Fruit fly (Drosophila melanogaster) whole organism, embryonic: ENCODE measurements around the gene Ada1-2.

ENCODE experiments used
- Atf6 ChIP-seq: fragments of 200-800 bp; sonication (Bioruptor generic); IDR thresholded peaks from 2 replicates; pipeline ENCODE4 v1.3.6; 2022; ENCODE audit warnings: missing biosample characterization, missing genetic modification characterization
- BEAF-32 ChIP-seq: fragments of 200-800 bp; sonication (Bioruptor generic); optimal IDR thresholded peaks from 3 replicates; lab custom pipeline; 2017; ENCODE audit warnings: missing biosample characterization, missing genetic modification characterization, mild to moderate bottlenecking, moderate library complexity, missing genetic modification reagents
- BtbVII ChIP-seq: fragments of 200-800 bp; sonication (Bioruptor generic); optimal IDR thresholded peaks from 3 replicates; lab custom pipeline; 2017; ENCODE audit warnings: missing biosample characterization, mild to moderate bottlenecking, missing genetic modification characterization
- CG10147 ChIP-seq: fragments of 200-800 bp; sonication (Bioruptor generic); optimal IDR thresholded peaks from 2 replicates; lab custom pipeline; 2019; ENCODE audit warnings: missing biosample characterization, mild to moderate bottlenecking, missing genetic modification characterization, moderate library complexity
- CG10209 ChIP-seq: fragments of 200-800 bp; sonication (Bioruptor generic); optimal IDR thresholded peaks from 3 replicates; lab custom pipeline; 2017; ENCODE audit warnings: missing biosample characterization, mild to moderate bottlenecking, missing genetic modification characterization, missing genetic modification reagents
- CG10654 ChIP-seq: fragments of 200-800 bp; sonication (Bioruptor generic); optimal IDR thresholded peaks from 2 replicates; lab custom pipeline; 2016; ENCODE audit warnings: missing biosample characterization, missing genetic modification characterization
- CG11723 ChIP-seq: fragments of 200-800 bp; sonication (Bioruptor generic); optimal IDR thresholded peaks from 2 replicates; lab custom pipeline; 2017; ENCODE audit warnings: missing biosample characterization, mild to moderate bottlenecking, missing genetic modification characterization
- CG13123 ChIP-seq: fragments of 200-800 bp; sonication (Bioruptor generic); optimal IDR thresholded peaks from 2 replicates; lab custom pipeline; 2016; ENCODE audit warnings: missing biosample characterization, missing genetic modification characterization
- CG13894 ChIP-seq: fragments of 200-800 bp; sonication (Bioruptor generic); optimal IDR thresholded peaks from 3 replicates; lab custom pipeline; 2018; ENCODE audit warnings: missing biosample characterization, mild to moderate bottlenecking, missing genetic modification characterization, moderate library complexity
- CG1529 ChIP-seq: fragments of 200-800 bp; sonication (Bioruptor generic); optimal IDR thresholded peaks from 3 replicates; lab custom pipeline; 2018; ENCODE audit warnings: missing biosample characterization, missing genetic modification characterization
- CG15479 ChIP-seq: fragments of 200-800 bp; sonication (Bioruptor generic); optimal IDR thresholded peaks from 3 replicates; lab custom pipeline; 2019; ENCODE audit warnings: missing biosample characterization, mild to moderate bottlenecking, missing genetic modification characterization, moderate library complexity
- CG2712 ChIP-seq: fragments of 200-800 bp; optimal IDR thresholded peaks from 3 replicates; lab custom pipeline; 2019; ENCODE audit warnings: missing biosample characterization, mild to moderate bottlenecking, missing genetic modification characterization, moderate library complexity
- CG2889 ChIP-seq: fragments of 200-800 bp; sonication (Bioruptor generic); IDR thresholded peaks from 3 replicates; pipeline ENCODE4 v1.3.6; 2022; ENCODE audit warnings: missing biosample characterization, missing genetic modification characterization
- CG31441 ChIP-seq: fragments of 200-800 bp; sonication (Bioruptor generic); IDR thresholded peaks from 2 replicates; pipeline ENCODE4 v1.3.6; 2022; ENCODE audit warnings: missing biosample characterization, missing genetic modification characterization
- CG4282 ChIP-seq: fragments of 200-800 bp; sonication (Bioruptor generic); optimal IDR thresholded peaks from 2 replicates; lab custom pipeline; 2016; ENCODE audit warnings: missing biosample characterization, missing genetic modification characterization
- CG6765 ChIP-seq: fragments of 200-800 bp; sonication (Bioruptor generic); optimal IDR thresholded peaks from 3 replicates; lab custom pipeline; 2017; ENCODE audit warnings: missing biosample characterization, mild to moderate bottlenecking, missing genetic modification characterization
- CG7745 ChIP-seq: fragments of 200-800 bp; sonication (Bioruptor generic); optimal IDR thresholded peaks from 2 replicates; lab custom pipeline; 2018; ENCODE audit warnings: missing biosample characterization, mild to moderate bottlenecking, missing genetic modification characterization, moderate library complexity
- CG7786 ChIP-seq: fragments of 200-800 bp; sonication (Bioruptor generic); optimal IDR thresholded peaks from 2 replicates; lab custom pipeline; 2016; ENCODE audit warnings: missing biosample characterization, missing genetic modification characterization
- Camta ChIP-seq: fragments of 200-800 bp; sonication (Bioruptor generic); optimal IDR thresholded peaks from 2 replicates; lab custom pipeline; 2016; ENCODE audit warnings: missing biosample characterization, missing genetic modification characterization
- Dll ChIP-seq: fragments of 200-800 bp; sonication (Bioruptor generic); IDR thresholded peaks from 4 replicates; pipeline ENCODE4 v1.3.6; 2022; ENCODE audit warnings: missing biosample characterization, missing genetic modification characterization; ENCODE audit not compliant: partially characterized antibody
- Dp ChIP-seq: fragments of 200-800 bp; sonication (Bioruptor generic); optimal IDR thresholded peaks from 2 replicates; lab custom pipeline; 2018; ENCODE audit warnings: missing biosample characterization, mild to moderate bottlenecking, missing genetic modification characterization, moderate library complexity
- H15 ChIP-seq: fragments of 200-800 bp; sonication (Bioruptor generic); IDR thresholded peaks from 3 replicates; pipeline ENCODE4 v1.3.6; 2022; ENCODE audit warnings: missing biosample characterization, missing genetic modification characterization
- HLHmδ ChIP-seq: fragments of 200-800 bp; sonication (Bioruptor generic); optimal IDR thresholded peaks from 2 replicates; lab custom pipeline; 2018; ENCODE audit warnings: missing biosample characterization, mild to moderate bottlenecking, missing genetic modification characterization, moderate library complexity
- Med ChIP-seq: fragments of 200-800 bp; sonication (Bioruptor generic); peaks from one replicate; lab custom pipeline; 2016; ENCODE audit warnings: missing biosample characterization, missing genetic modification characterization, mild to moderate bottlenecking, inconsistent platforms, moderate library complexity
- NfI ChIP-seq: fragments of 200-800 bp; sonication (Bioruptor generic); optimal IDR thresholded peaks from 3 replicates; lab custom pipeline; 2018; ENCODE audit warnings: missing biosample characterization, mild to moderate bottlenecking, missing genetic modification characterization, moderate library complexity
- Pdp1 ChIP-seq, 2 experiments: fragments of 200-800 bp; sonication (Bioruptor generic); optimal IDR thresholded peaks; 3 replicates each; lab custom pipeline; 2016; ENCODE audit warnings: missing biosample characterization in 2 of 2, missing genetic modification characterization in 2 of 2, mild to moderate bottlenecking in 1 of 2, moderate library complexity in 1 of 2
- Poxn ChIP-seq: fragments of 200-800 bp; sonication (Bioruptor generic); IDR thresholded peaks from 2 replicates; pipeline ENCODE4 v1.3.6; 2022; ENCODE audit warnings: missing biosample characterization, missing genetic modification characterization
- Ssrp ChIP-seq: fragments of 200-800 bp; sonication (Bioruptor generic); optimal IDR thresholded peaks from 2 replicates; lab custom pipeline; 2018; ENCODE audit warnings: missing biosample characterization, mild to moderate bottlenecking, missing genetic modification characterization, moderate library complexity
- Stat92E ChIP-seq, 3 experiments: fragments of >200 bp in 2 of 3; fragments of 200-800 bp in 1 of 3; sonication (Bioruptor generic) in 1 of 3; optimal IDR thresholded peaks; 2 replicates each; lab custom pipeline; 2017 to 2019; ENCODE audit warnings: missing biosample characterization in 3 of 3, missing genetic modification characterization in 3 of 3, mild to moderate bottlenecking in 1 of 3, moderate library complexity in 1 of 3
- Taf1 ChIP-seq: fragments of 200-800 bp; sonication (Bioruptor generic); IDR thresholded peaks from 2 replicates; pipeline ENCODE4 v1.3.6; 2022; ENCODE audit warnings: missing biosample characterization, missing genetic modification characterization
- Usf ChIP-seq: fragments of 200-800 bp; sonication (Bioruptor generic); optimal IDR thresholded peaks from 2 replicates; lab custom pipeline; 2017; ENCODE audit warnings: missing genotype, missing biosample characterization, missing genetic modification characterization
- Xbp1 ChIP-seq: fragments of 200-800 bp; sonication (Bioruptor generic); optimal IDR thresholded peaks from 3 replicates; lab custom pipeline; 2016; ENCODE audit warnings: missing biosample characterization, mild to moderate bottlenecking, missing genetic modification characterization
- Xrp1 ChIP-seq: fragments of 200-800 bp; sonication (Bioruptor generic); IDR thresholded peaks from 2 replicates; pipeline ENCODE4 v1.3.6; 2022; ENCODE audit warnings: missing biosample characterization, missing genetic modification characterization
- YL-1 ChIP-seq: fragments of 200-800 bp; sonication (Bioruptor generic); optimal IDR thresholded peaks from 3 replicates; lab custom pipeline; 2017; ENCODE audit warnings: missing biosample characterization, mild to moderate bottlenecking, missing genetic modification characterization
- amos ChIP-seq: fragments of 200-800 bp; sonication (Bioruptor generic); IDR thresholded peaks from 2 replicates; pipeline ENCODE4 v1.3.6; 2022; ENCODE audit warnings: missing biosample characterization, missing genetic modification characterization; ENCODE audit not compliant: partially characterized antibody
- az2 ChIP-seq: fragments of 200-800 bp; sonication (Bioruptor generic); optimal IDR thresholded peaks from 3 replicates; lab custom pipeline; 2016; ENCODE audit warnings: missing biosample characterization, missing genetic modification characterization
- bcd ChIP-seq: fragments of 200-800 bp; sonication (Bioruptor generic); optimal IDR thresholded peaks from 2 replicates; lab custom pipeline; 2017; ENCODE audit warnings: missing biosample characterization, mild to moderate bottlenecking, missing genetic modification characterization
- corto ChIP-seq: fragments of 200-800 bp; sonication (Bioruptor generic); optimal IDR thresholded peaks from 2 replicates; lab custom pipeline; 2016; ENCODE audit warnings: missing biosample characterization, mild to moderate bottlenecking, missing genetic modification characterization, moderate library complexity
- da ChIP-seq: fragments of 200-800 bp; sonication (Bioruptor generic); optimal IDR thresholded peaks from 2 replicates; lab custom pipeline; 2016; ENCODE audit warnings: missing biosample characterization, missing genetic modification characterization
- ems ChIP-seq: fragments of 200-800 bp; sonication (Bioruptor generic); optimal IDR thresholded peaks from 3 replicates; lab custom pipeline; 2016; ENCODE audit warnings: missing biosample characterization, missing genetic modification characterization
- fd64A ChIP-seq: fragments of 200-800 bp; sonication (Bioruptor generic); optimal IDR thresholded peaks from 3 replicates; lab custom pipeline; 2018; ENCODE audit warnings: missing biosample characterization, mild to moderate bottlenecking, missing genetic modification characterization
- gem ChIP-seq: fragments of 200-800 bp; sonication (Bioruptor generic); optimal IDR thresholded peaks from 2 replicates; lab custom pipeline; 2019; ENCODE audit warnings: missing biosample characterization, mild to moderate bottlenecking, missing genetic modification characterization, moderate library complexity
- hkb ChIP-seq, 2 experiments: fragments of 200-800 bp in 1 of 2; fragments of >200 bp in 1 of 2; sonication (Bioruptor generic) in 1 of 2; IDR thresholded peaks in 1 of 2; optimal IDR thresholded peaks in 1 of 2; 2 replicates each; pipeline versions ENCODE4 v1.3.6 to Lab custom; 2017 to 2022; ENCODE audit warnings: missing biosample characterization in 1 of 2, missing genetic modification characterization in 1 of 2
- lbe ChIP-seq: fragments of 200-800 bp; sonication (Bioruptor generic); optimal IDR thresholded peaks from 2 replicates; lab custom pipeline; 2016; ENCODE audit warnings: missing biosample characterization, mild to moderate bottlenecking, missing genetic modification characterization
- p53 ChIP-seq: fragments of 200-800 bp; sonication (Bioruptor generic); optimal IDR thresholded peaks from 2 replicates; lab custom pipeline; 2016; ENCODE audit warnings: missing biosample characterization, missing genetic modification characterization
- run ChIP-seq: fragments of 200-800 bp; sonication (Bioruptor generic); optimal IDR thresholded peaks from 3 replicates; lab custom pipeline; 2018; ENCODE audit warnings: missing biosample characterization, mild to moderate bottlenecking, missing genetic modification characterization
- sima ChIP-seq: fragments of 200-800 bp; sonication (Bioruptor generic); optimal IDR thresholded peaks from 2 replicates; lab custom pipeline; 2016; ENCODE audit warnings: missing biosample characterization, missing genetic modification characterization
- ttk ChIP-seq: fragments of 200-800 bp; sonication (Bioruptor generic); IDR thresholded peaks from 2 replicates; pipeline ENCODE4 v2.1.2; 2022; ENCODE audit warnings: missing biosample characterization, missing genetic modification characterization

Ada1-2 gene

dm6 chr2L:12010877-12011666 lies 18.4 kb downstream of the Ada1-2 start (continued):
- TF ChIP-seq CG10654 (GFP tag; lab: Kevin White, UChicago) (peak; percentile 90), fd64A (GFP tag; lab: Kevin White, UChicago) (no peak), Poxn (GFP tag; lab: Robert Waterston, UW) (no peak), gem (tag; lab: Kevin White, UChicago) (peak; percentile 96), p53 (GFP tag; lab: Kevin White, UChicago) (no peak), CG4282 (GFP tag; lab: Kevin White, UChicago) (no peak), NfI (GFP tag; lab: Kevin White, UChicago) (peak; percentile 95), Pdp1 (GFP tag; optimal IDR thresholded peaks at IDR 0.05; lab: Kevin White, UChicago) (peak; percentile 48 to 77), Dll (no peak), CG11723 (peak; percentile 89), Dp (GFP tag; lab: Kevin White, UChicago) (no peak), Ssrp (tag; lab: Kevin White, UChicago) (peak; percentile 90), Camta (GFP tag; lab: Kevin White, UChicago) (peak; percentile 39), da (GFP tag; lab: Kevin White, UChicago) (no peak), lbe (GFP tag; lab: Kevin White, UChicago) (peak; percentile 63), corto (GFP tag; lab: Kevin White, UChicago) (no peak), ems (peak; percentile 84), CG10209 (GFP tag; lab: Kevin White, UChicago) (peak; percentile 91), HLHmδ (GFP tag; lab: Kevin White, UChicago) (peak; percentile 61), BEAF-32 (GFP tag; lab: Kevin White, UChicago) (peak; percentile 20), Stat92E (GFP tag; optimal IDR thresholded peaks at IDR 0.05; lab: Kevin White, UChicago) (no peak), CG1529 (GFP tag; lab: Kevin White, UChicago) (peak; percentile 77), CG13123 (peak; percentile 85), az2 (GFP tag; lab: Kevin White, UChicago) (peak; percentile 88), bcd (GFP tag; lab: Kevin White, UChicago) (peak; percentile 93), H15 (GFP tag; lab: Robert Waterston, UW) (no peak), CG7745 (tag; lab: Kevin White, UChicago) (no peak), amos (GFP tag; lab: Robert Waterston, UW) (no peak), YL-1 (GFP tag; lab: Kevin White, UChicago) (peak; percentile 77), Taf1 (GFP tag; lab: Robert Waterston, UW) (no peak), Med (GFP tag; lab: Kevin White, UChicago) (peak; percentile 59), Atf6 (GFP tag; lab: Robert Waterston, UW) (no peak), CG31441 (GFP tag; lab: Robert Waterston, UW) (no peak), BtbVII (GFP tag; lab: Kevin White, UChicago) (peak; percentile 91), run (peak; percentile 27), CG13894 (tag; lab: Kevin White, UChicago) (peak; percentile 88), CG10147 (GFP tag; lab: Kevin White, UChicago) (peak; percentile 94), Xbp1 (GFP tag; lab: Kevin White, UChicago) (peak; percentile 91), CG6765 (peak; percentile 87), hkb (optimal IDR thresholded peaks at IDR 0.05; lab: Kevin White, UChicago) (peak; percentile 43), hkb (GFP tag; IDR thresholded peaks at IDR 0.05; lab: Robert Waterston, UW) (no peak), Usf (GFP tag; lab: Kevin White, UChicago) (peak; percentile 87), CG2712 (tag; lab: Kevin White, UChicago) (peak; percentile 93), ttk (GFP tag; lab: Robert Waterston, UW) (no peak), Xrp1 (GFP tag; lab: Robert Waterston, UW) (no peak), CG15479 (GFP tag; lab: Kevin White, UChicago) (no peak), sima (no peak), CG2889 (no peak), CG7786 (GFP tag; lab: Kevin White, UChicago) (peak; percentile 66)
